Worm (Caenorhabditis elegans) whole organism, L4 larva: ENCODE measurements around the gene scrm-5.

ENCODE experiments used
- aly-2 ChIP-seq: sonication (generic microtip); optimal IDR thresholded peaks from 2 replicates; lab custom pipeline; 2018; ENCODE audit warnings: missing biosample characterization, missing genetic modification characterization
- ama-1 ChIP-seq: fragments of 150-350 bp; optimal IDR thresholded peaks from 2 replicates; lab custom pipeline; 2014; ENCODE audit warnings: inconsistent platforms, mixed read lengths
- duxl-1 ChIP-seq: sonication (generic microtip); optimal IDR thresholded peaks from 2 replicates; lab custom pipeline; 2016; ENCODE audit warnings: mild to moderate bottlenecking, missing genetic modification characterization, moderate library complexity, missing compliant biosample characterization; ENCODE audit not compliant: poor library complexity
- fkh-10 ChIP-seq: fragments of 150-350 bp; optimal IDR thresholded peaks from 2 replicates; lab custom pipeline; 2014; ENCODE audit warnings: missing biosample characterization, missing genetic modification reagents, missing genetic modification characterization
- gei-8 ChIP-seq: fragments of 200-800 bp; sonication (Bioruptor generic); optimal IDR thresholded peaks from 2 replicates; lab custom pipeline; 2018; ENCODE audit warnings: mild to moderate bottlenecking, missing genetic modification characterization, missing compliant biosample characterization
- jun-1 ChIP-seq: fragments of 150-350 bp; optimal IDR thresholded peaks from 2 replicates; lab custom pipeline; 2014; ENCODE audit warnings: missing biosample characterization, missing genetic modification reagents, missing genetic modification characterization
- nhr-102 ChIP-seq: sonication (generic microtip); optimal IDR thresholded peaks from 2 replicates; lab custom pipeline; 2016; ENCODE audit warnings: mild to moderate bottlenecking, missing genetic modification characterization, moderate library complexity, missing compliant biosample characterization
- nhr-11 ChIP-seq: fragments of 150-350 bp; optimal IDR thresholded peaks from 2 replicates; lab custom pipeline; 2014; ENCODE audit warnings: missing biosample characterization, missing genetic modification characterization
- pqm-1 ChIP-seq: sonication (generic microtip); optimal IDR thresholded peaks from 2 replicates; lab custom pipeline; 2017; ENCODE audit warnings: missing biosample characterization, missing genetic modification characterization
- unc-62 ChIP-seq, 3 experiments: fragments of 150-350 bp in 1 of 3; sonication (generic microtip); optimal IDR thresholded peaks in 2 of 3; peaks in 1 of 3; 1 replicate in 1 of 3; 2 replicates in 2 of 3; lab custom pipeline; 2014 to 2017; ENCODE audit warnings: missing biosample characterization in 3 of 3, missing genetic modification characterization in 3 of 3, missing genetic modification reagents in 3 of 3, missing genotype in 1 of 3
- vab-7 ChIP-seq: fragments of 200-800 bp; sonication (Bioruptor generic); IDR thresholded peaks from 2 replicates; pipeline ENCODE4 v1.3.6; 2022; ENCODE audit warnings: missing genetic modification reagents, missing genetic modification characterization, missing compliant biosample characterization
- zag-1 ChIP-seq: fragments of 150-350 bp; optimal IDR thresholded peaks from 2 replicates; lab custom pipeline; 2014; ENCODE audit warnings: missing biosample characterization, missing genetic modification characterization

ce11 chrIV:4115634-4116033 lies 46.6 kb upstream of the scrm-5 start, which contains the start of the genes F49F1.4 and F49F1.2:
- TF ChIP-seq fkh-10 (GFP tag; lab: Kevin White, UChicago) (no peak), unc-62 (GFP tag; optimal IDR thresholded peaks at IDR 0.05 in 1 of 2; lab: Kevin White, UChicago) (no peak), unc-62 (tag; optimal IDR thresholded peaks at IDR 0.05; lab: Kevin White, UChicago) (no peak), gei-8 (no peak), vab-7 (GFP tag; lab: Robert Waterston, UW) (no peak), nhr-102 (tag; lab: Kevin White, UChicago) (no peak), nhr-11 (no peak), zag-1 (tag; lab: Kevin White, UChicago) (no peak), jun-1 (no peak), ama-1 (lab: Kevin White, UChicago) (no peak), aly-2 (tag; lab: Kevin White, UChicago) (no peak), duxl-1 (tag; lab: Kevin White, UChicago) (no peak), pqm-1 (tag; lab: Kevin White, UChicago) (no peak)
